Worm (Caenorhabditis elegans) whole organism, L4/young adult: Measurements from ENCODE around the gene C25F9.8.

Experiments
- W03F9.2 ChIP-seq: fragments of 150-350 bp; optimal IDR thresholded peaks from 2 replicates; lab custom pipeline; 2014; ENCODE audit warnings: missing biosample characterization, missing genetic modification characterization
- dao-5 ChIP-seq: sonication (generic microtip); optimal IDR thresholded peaks from 2 replicates; lab custom pipeline; 2016; ENCODE audit warnings: missing genotype, missing genetic modification characterization, moderate library complexity, missing compliant biosample characterization
- him-1 ChIP-seq: sonication (generic microtip); optimal IDR thresholded peaks from 2 replicates; lab custom pipeline; 2016; ENCODE audit warnings: missing genotype, missing genetic modification reagents, missing genetic modification characterization, missing compliant biosample characterization

DNA sequence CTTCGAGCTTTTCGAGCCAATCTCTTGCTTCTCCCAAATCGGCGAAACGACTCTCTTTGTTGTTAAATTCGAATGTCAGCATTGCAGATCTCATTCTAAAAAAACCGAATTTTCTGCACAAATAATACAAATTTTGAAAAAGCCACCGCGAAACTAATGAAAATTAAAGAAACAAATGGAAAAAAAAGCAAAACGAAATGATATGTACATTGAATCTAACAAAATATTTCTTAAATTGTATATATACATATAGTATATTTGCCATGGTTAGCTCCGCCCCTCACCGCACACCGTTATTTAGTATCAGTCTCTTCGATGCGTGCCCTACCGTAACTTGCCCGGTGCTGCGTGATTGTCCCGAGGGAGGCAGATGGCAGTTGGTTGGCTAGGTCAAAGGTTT is 5.8 kb downstream of the C25F9.8 start, which contains the start of gene srw-86:
- TF ChIP-seq dao-5 (tag; lab: Kevin White, UChicago) = no peak
- no peak for TF ChIP-seq him-1 (tag; lab: Kevin White, UChicago)
- no peak for TF ChIP-seq W03F9.2 (tag; lab: Kevin White, UChicago)
